Worm (Caenorhabditis elegans) whole organism, L4 larva: ENCODE data around the gene F48D6.4.

Experiments used
- D1046.2 ChIP-seq: fragments of 200-800 bp; sonication (Bioruptor generic); IDR thresholded peaks from 2 replicates; pipeline ENCODE4 v1.3.6; 2022; ENCODE audit warnings: missing genetic modification characterization, missing compliant biosample characterization
- F26F4.8 ChIP-seq: fragments of 200-800 bp; sonication (Bioruptor generic); conservative IDR thresholded peaks from 2 replicates; pipeline ENCODE4 v1.3.6; 2022; ENCODE audit warnings: missing genetic modification characterization, missing compliant biosample characterization
- F49E8.2 ChIP-seq: sonication (generic microtip); optimal IDR thresholded peaks from 2 replicates; lab custom pipeline; 2016; ENCODE audit warnings: missing compliant biosample characterization, mild to moderate bottlenecking, missing genetic modification characterization, borderline replicate concordance
- R02D3.7 ChIP-seq: fragments of 150-350 bp; sonication (generic microtip); optimal IDR thresholded peaks from 3 replicates; lab custom pipeline; 2014; ENCODE audit warnings: missing biosample characterization, missing genetic modification characterization
- T20F7.1 ChIP-seq: fragments of 200-800 bp; sonication (Bioruptor generic); optimal IDR thresholded peaks from 2 replicates; lab custom pipeline; 2018; ENCODE audit warnings: mild to moderate bottlenecking, missing genetic modification characterization, missing compliant biosample characterization
- Y48G9A.11 ChIP-seq: fragments of 200-800 bp; sonication (Bioruptor generic); IDR thresholded peaks from 2 replicates; pipeline ENCODE4 v1.3.6; 2022; ENCODE audit warnings: missing genetic modification reagents, missing genetic modification characterization, missing compliant biosample characterization
- Y5F2A.4 ChIP-seq: fragments of 200-800 bp; sonication (Bioruptor generic); optimal IDR thresholded peaks from 2 replicates; lab custom pipeline; 2018; ENCODE audit warnings: mild to moderate bottlenecking, missing genetic modification characterization, missing compliant biosample characterization
- Y75B8A.6 ChIP-seq: fragments of 200-800 bp; sonication (Bioruptor generic); IDR thresholded peaks from 2 replicates; pipeline ENCODE4 v1.3.6; 2022; ENCODE audit warnings: missing genetic modification reagents, missing genetic modification characterization, missing compliant biosample characterization
- ZK337.2 ChIP-seq: fragments of 200-800 bp; sonication (Bioruptor generic); IDR thresholded peaks from 2 replicates; pipeline ENCODE4 v1.3.6; 2022; ENCODE audit warnings: missing genetic modification reagents, missing genetic modification characterization, missing compliant biosample characterization
- ZK546.5 ChIP-seq, 2 experiments: sonication (generic microtip); optimal IDR thresholded peaks; 2 replicates each; lab custom pipeline; 2017; ENCODE audit warnings: missing biosample characterization in 2 of 2, missing genetic modification characterization in 2 of 2
- aha-1 ChIP-seq: fragments of 150-350 bp; peaks from one replicate; lab custom pipeline; 2014; ENCODE audit warnings: missing biosample characterization, missing genetic modification characterization
- aly-2 ChIP-seq: sonication (generic microtip); optimal IDR thresholded peaks from 2 replicates; lab custom pipeline; 2018; ENCODE audit warnings: missing biosample characterization, missing genetic modification characterization
- ama-1 ChIP-seq: fragments of 150-350 bp; optimal IDR thresholded peaks from 2 replicates; lab custom pipeline; 2014; ENCODE audit warnings: inconsistent platforms, mixed read lengths
- arid-1 ChIP-seq: fragments of 200-800 bp; sonication (Bioruptor generic); conservative IDR thresholded peaks from 2 replicates; pipeline ENCODE4 v1.3.6; 2022; ENCODE audit warnings: missing genetic modification reagents, missing genetic modification characterization, missing compliant biosample characterization
- attf-4 ChIP-seq: sonication (generic microtip); optimal IDR thresholded peaks from 3 replicates; lab custom pipeline; 2017; ENCODE audit warnings: missing biosample characterization, missing genetic modification characterization
- ceh-44 ChIP-seq: fragments of 200-800 bp; sonication (Bioruptor generic); IDR thresholded peaks from 2 replicates; pipeline ENCODE4 v1.3.6; 2022; ENCODE audit warnings: missing genetic modification reagents, missing genetic modification characterization, missing compliant biosample characterization
- ceh-62 ChIP-seq: sonication (generic microtip); optimal IDR thresholded peaks from 2 replicates; lab custom pipeline; 2017; ENCODE audit warnings: missing biosample characterization, missing genetic modification characterization
- ctbp-1 ChIP-seq: fragments of 200-800 bp; sonication (Bioruptor generic); IDR thresholded peaks from 2 replicates; pipeline ENCODE4 v1.3.6; 2022; ENCODE audit warnings: missing genetic modification reagents, missing genetic modification characterization, missing compliant biosample characterization
- daf-16 ChIP-seq, 3 experiments: sonication (generic microtip); optimal IDR thresholded peaks; 2 replicates each; lab custom pipeline; 2016 to 2017; ENCODE audit warnings: missing genetic modification characterization in 3 of 3, missing genetic modification reagents in 3 of 3, mild to moderate bottlenecking in 2 of 3, missing compliant biosample characterization in 2 of 3, missing biosample characterization in 1 of 3, moderate library complexity in 1 of 3
- daf-19 ChIP-seq: fragments of 200-800 bp; sonication (Bioruptor generic); conservative IDR thresholded peaks from 2 replicates; pipeline ENCODE4 v1.3.6; 2022; ENCODE audit warnings: missing genetic modification characterization, missing compliant biosample characterization
- dmd-8 ChIP-seq: fragments of 200-800 bp; sonication (Bioruptor generic); IDR thresholded peaks from 2 replicates; pipeline ENCODE4 v1.3.6; 2022; ENCODE audit warnings: missing genetic modification characterization, missing compliant biosample characterization
- dpl-1 ChIP-seq: fragments of 150-350 bp; optimal IDR thresholded peaks from 2 replicates; lab custom pipeline; 2014; ENCODE audit warnings: missing biosample characterization, missing genetic modification reagents, missing genetic modification characterization
- egl-27 ChIP-seq: sonication (generic microtip); optimal IDR thresholded peaks from 3 replicates; lab custom pipeline; 2017; ENCODE audit warnings: missing biosample characterization, missing genetic modification reagents, missing genetic modification characterization
- egl-43 ChIP-seq: fragments of 200-800 bp; sonication (Bioruptor generic); IDR thresholded peaks from 2 replicates; pipeline ENCODE4 v1.3.6; 2022; ENCODE audit warnings: missing genetic modification reagents, missing genetic modification characterization, missing compliant biosample characterization
- hlh-11 ChIP-seq: fragments of 200-800 bp; sonication (Bioruptor generic); optimal IDR thresholded peaks from 2 replicates; lab custom pipeline; 2018; ENCODE audit warnings: mild to moderate bottlenecking, missing genetic modification characterization, missing compliant biosample characterization
- hlh-30 ChIP-seq: sonication (generic microtip); optimal IDR thresholded peaks from 2 replicates; lab custom pipeline; 2017; ENCODE audit warnings: antibody characterized with exemption, mild to moderate bottlenecking, missing genetic modification characterization, missing compliant biosample characterization; ENCODE audit not compliant: insufficient read depth
- hmg-1.1 ChIP-seq: fragments of 200-800 bp; sonication (Bioruptor generic); IDR thresholded peaks from 2 replicates; pipeline ENCODE4 v1.3.6; 2022; ENCODE audit warnings: missing genetic modification reagents, missing genetic modification characterization, missing compliant biosample characterization
- lim-7 ChIP-seq: fragments of 200-800 bp; sonication (Bioruptor generic); IDR thresholded peaks from 2 replicates; pipeline ENCODE4 v1.3.6; 2022; ENCODE audit warnings: missing genetic modification characterization, missing compliant biosample characterization
- lin-1 ChIP-seq: fragments of 200-800 bp; sonication (Bioruptor generic); IDR thresholded peaks from 2 replicates; pipeline ENCODE4 v1.3.6; 2022; ENCODE audit warnings: missing genetic modification reagents, missing genetic modification characterization, missing compliant biosample characterization
- lin-38 ChIP-seq: fragments of 200-800 bp; sonication (Bioruptor generic); IDR thresholded peaks from 2 replicates; pipeline ENCODE4 v1.3.6; 2022; ENCODE audit warnings: missing genetic modification reagents, missing genetic modification characterization, missing compliant biosample characterization
- lsy-2 ChIP-seq, 2 experiments: fragments of 150-350 bp in 1 of 2; sonication (generic microtip) in 1 of 2; optimal IDR thresholded peaks; 2 replicates each; lab custom pipeline; 2014 to 2017; ENCODE audit warnings: missing biosample characterization in 2 of 2, missing genetic modification characterization in 2 of 2
- mdl-1 ChIP-seq, 2 experiments: fragments of 150-350 bp in 1 of 2; sonication (generic microtip) in 1 of 2; optimal IDR thresholded peaks; 2 replicates each; lab custom pipeline; 2014 to 2017; ENCODE audit warnings: missing biosample characterization in 2 of 2, missing genetic modification characterization in 2 of 2
- mdt-29 ChIP-seq: fragments of 200-800 bp; sonication (Bioruptor generic); IDR thresholded peaks from 2 replicates; pipeline ENCODE4 v1.3.6; 2022; ENCODE audit warnings: missing genetic modification reagents, missing genetic modification characterization, missing compliant biosample characterization
- mes-2 ChIP-seq: sonication (generic microtip); optimal IDR thresholded peaks from 2 replicates; lab custom pipeline; 2016; ENCODE audit warnings: missing genotype, mild to moderate bottlenecking, missing genetic modification characterization, missing compliant biosample characterization; ENCODE audit not compliant: poor library complexity, severe bottlenecking
- mxl-2 ChIP-seq: fragments of 200-800 bp; sonication (Bioruptor generic); conservative IDR thresholded peaks from 2 replicates; pipeline ENCODE4 v1.3.6; 2022; ENCODE audit warnings: missing genetic modification reagents, missing genetic modification characterization, missing compliant biosample characterization
- nhr-76 ChIP-seq: fragments of 150-350 bp; optimal IDR thresholded peaks from 2 replicates; lab custom pipeline; 2014; ENCODE audit warnings: missing biosample characterization, missing genetic modification characterization
- php-3 ChIP-seq: fragments of 200-800 bp; sonication (Bioruptor generic); IDR thresholded peaks from 2 replicates; pipeline ENCODE4 v1.3.6; 2022; ENCODE audit warnings: missing genetic modification reagents, missing genetic modification characterization, missing compliant biosample characterization
- rbr-2 ChIP-seq: sonication (generic microtip); optimal IDR thresholded peaks from 2 replicates; lab custom pipeline; 2016; ENCODE audit warnings: missing genotype, missing genetic modification characterization, missing compliant biosample characterization
- saeg-2 ChIP-seq: fragments of 200-800 bp; sonication (Bioruptor generic); IDR thresholded peaks from 2 replicates; pipeline ENCODE4 v1.3.6; 2022; ENCODE audit warnings: missing genetic modification reagents, missing genetic modification characterization, missing compliant biosample characterization
- snpc-4 ChIP-seq: fragments of 150-350 bp; optimal IDR thresholded peaks from 2 replicates; lab custom pipeline; 2014; ENCODE audit warnings: missing biosample characterization, missing genetic modification characterization
- spr-3 ChIP-seq: fragments of 200-800 bp; sonication (Bioruptor generic); optimal IDR thresholded peaks from 2 replicates; lab custom pipeline; 2018; ENCODE audit warnings: mild to moderate bottlenecking, missing genetic modification characterization, missing compliant biosample characterization
- unc-130 ChIP-seq: sonication (generic microtip); optimal IDR thresholded peaks from 2 replicates; lab custom pipeline; 2016; ENCODE audit warnings: missing genetic modification reagents, missing genetic modification characterization, missing compliant biosample characterization
- unc-62 ChIP-seq, 3 experiments: fragments of 150-350 bp in 1 of 3; sonication (generic microtip); optimal IDR thresholded peaks in 2 of 3; peaks in 1 of 3; 1 replicate in 1 of 3; 2 replicates in 2 of 3; lab custom pipeline; 2014 to 2017; ENCODE audit warnings: missing biosample characterization in 3 of 3, missing genetic modification characterization in 3 of 3, missing genetic modification reagents in 3 of 3, missing genotype in 1 of 3
- vab-7 ChIP-seq: fragments of 200-800 bp; sonication (Bioruptor generic); IDR thresholded peaks from 2 replicates; pipeline ENCODE4 v1.3.6; 2022; ENCODE audit warnings: missing genetic modification reagents, missing genetic modification characterization, missing compliant biosample characterization
- zfp-2 ChIP-seq: sonication (generic microtip); optimal IDR thresholded peaks from 2 replicates; lab custom pipeline; 2016; ENCODE audit warnings: mild to moderate bottlenecking, missing genetic modification characterization, missing compliant biosample characterization
- zip-11 ChIP-seq: fragments of 200-800 bp; sonication (Bioruptor generic); IDR thresholded peaks from 2 replicates; pipeline ENCODE4 v1.3.6; 2022; ENCODE audit warnings: missing genetic modification characterization, missing compliant biosample characterization
- zip-2 ChIP-seq: fragments of 150-350 bp; optimal IDR thresholded peaks from 2 replicates; lab custom pipeline; 2014; ENCODE audit warnings: missing biosample characterization, missing genetic modification characterization
- ztf-11 ChIP-seq: fragments of 150-350 bp; optimal IDR thresholded peaks from 2 replicates; lab custom pipeline; 2014; ENCODE audit warnings: missing biosample characterization, missing genetic modification characterization

F48D6.4 gene

DNA sequence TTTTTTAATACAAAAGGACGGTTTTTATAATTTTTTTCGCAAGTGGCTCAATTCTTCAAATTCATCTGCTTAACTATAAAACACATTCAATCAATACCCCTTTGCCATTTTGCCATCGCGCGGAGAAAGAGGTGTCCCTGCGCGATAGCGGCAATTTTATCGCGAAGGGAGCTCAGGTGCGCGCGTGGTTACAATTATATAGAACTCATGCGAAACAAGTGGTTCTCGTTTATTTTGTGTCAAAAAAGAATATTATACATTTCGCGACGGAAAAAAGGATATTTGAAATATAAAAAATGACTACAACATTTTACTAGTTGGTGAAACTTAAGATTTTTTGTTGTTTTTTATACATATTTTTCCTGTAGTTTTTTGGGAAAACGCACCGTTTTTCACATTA is 37.9 kb downstream of the F48D6.4 start (continued):
- TF ChIP-seq ama-1 (lab: Kevin White, UChicago): no peak
- TF ChIP-seq ztf-11: peak; percentile 67
- TF ChIP-seq ZK337.2: peak; percentile 95
- TF ChIP-seq egl-43 (GFP tag; lab: Robert Waterston, UW): peak; percentile 100
- TF ChIP-seq, all 104 proteins: peak for 96

DNA sequence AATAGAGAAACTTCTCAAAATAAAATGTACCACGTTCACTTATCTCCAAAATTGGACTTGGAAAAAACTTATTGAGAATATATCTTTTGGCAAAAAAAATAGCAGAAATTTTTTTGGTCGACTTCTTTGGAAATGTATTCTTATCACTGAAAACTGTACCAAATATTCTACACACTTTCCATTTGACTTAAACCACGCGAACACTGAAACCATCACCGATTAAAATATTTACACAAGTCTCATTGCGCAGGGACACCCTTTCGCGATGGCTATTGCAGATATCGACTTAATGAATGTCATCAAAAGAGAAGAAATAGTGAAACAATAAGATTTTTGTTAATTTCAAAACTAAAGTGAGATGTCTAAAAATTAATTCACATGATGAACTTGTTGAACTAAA is 38.5 kb downstream of the F48D6.4 start:
- TF ChIP-seq unc-130 (GFP tag; lab: Kevin White, UChicago) (no peak), egl-27 (tag; lab: Kevin White, UChicago) (no peak), daf-16 (GFP tag; optimal IDR thresholded peaks at IDR 0.05; lab: Kevin White, UChicago) (no peak), daf-16 (tag; optimal IDR thresholded peaks at IDR 0.05; lab: Kevin White, UChicago) (peak; percentile 61), hlh-30 (tag; lab: Kevin White, UChicago) (peak; percentile 43), dpl-1 (GFP tag; lab: Kevin White, UChicago) (no peak), saeg-2 (GFP tag; lab: Robert Waterston, UW) (peak; percentile 83), aha-1 (tag; lab: Kevin White, UChicago) (peak; percentile 40), attf-4 (tag; lab: Kevin White, UChicago) (no peak), php-3 (peak; percentile 58; the same call in 1 of the 2 replicates), lin-1 (GFP tag; lab: Robert Waterston, UW) (no peak), mdt-29 (no peak), Y75B8A.6 (GFP tag; lab: Robert Waterston, UW) (no peak), ceh-44 (GFP tag; lab: Robert Waterston, UW) (no peak), lin-38 (GFP tag; lab: Robert Waterston, UW) (no peak; the same call in 1 of the 2 replicates), ama-1 (lab: Kevin White, UChicago) (no peak), unc-62 (GFP tag; optimal IDR thresholded peaks at IDR 0.05 in 1 of 2; lab: Kevin White, UChicago) (no peak), unc-62 (tag; optimal IDR thresholded peaks at IDR 0.05; lab: Kevin White, UChicago) (no peak), snpc-4 (no peak), arid-1 (0 out of 2 replicates have a peak, but pooled peaks have one; percentile 20), egl-43 (GFP tag; lab: Robert Waterston, UW) (peak; percentile 41; the same call in 1 of the 2 replicates), zip-2 (peak; percentile 29), R02D3.7 (no peak), ZK337.2 (no peak), aly-2 (tag; lab: Kevin White, UChicago) (no peak), D1046.2 (GFP tag; lab: Robert Waterston, UW) (no peak), dmd-8 (no peak), ctbp-1 (GFP tag; lab: Robert Waterston, UW) (no peak), rbr-2 (tag; lab: Kevin White, UChicago) (no peak), mdl-1 (tag; optimal IDR thresholded peaks at IDR 0.05; lab: Kevin White, UChicago) (peak in 1 of 2 experiments; percentile 29), F49E8.2 (tag; lab: Kevin White, UChicago) (no peak), Y48G9A.11 (GFP tag; lab: Robert Waterston, UW) (no peak), T20F7.1 (GFP tag; lab: Kevin White, UChicago) (no peak), hmg-1.1 (GFP tag; lab: Robert Waterston, UW) (peak; percentile 76), Y5F2A.4 (no peak), nhr-76 (tag; lab: Kevin White, UChicago) (no peak), lsy-2 (tag; optimal IDR thresholded peaks at IDR 0.05; lab: Kevin White, UChicago) (peak in 1 of 2 experiments; percentile 68), zip-11 (GFP tag; lab: Robert Waterston, UW) (no peak), vab-7 (GFP tag; lab: Robert Waterston, UW) (no peak; the same call in 1 of the 2 replicates), mes-2 (tag; lab: Kevin White, UChicago) (peak; percentile 88), ceh-62 (tag; lab: Kevin White, UChicago) (no peak), ZK546.5 (tag; optimal IDR thresholded peaks at IDR 0.05; lab: Kevin White, UChicago) (no peak), lim-7 (GFP tag; lab: Robert Waterston, UW) (no peak), spr-3 (no peak), hlh-11 (no peak), mxl-2 (GFP tag; lab: Robert Waterston, UW) (no peak), F26F4.8 (GFP tag; lab: Robert Waterston, UW) (no peak), daf-19 (GFP tag; lab: Robert Waterston, UW) (no peak), zfp-2 (no peak)
